Worm (Caenorhabditis elegans): ENCODE results near the gene C34F11.8.
"Not testable (repeated sequence)": the region's sequence is repeated elsewhere in the genome, so short reads cannot be mapped to it uniquely, and the experiment has no call there.

Gene C34F11.8

DNA sequence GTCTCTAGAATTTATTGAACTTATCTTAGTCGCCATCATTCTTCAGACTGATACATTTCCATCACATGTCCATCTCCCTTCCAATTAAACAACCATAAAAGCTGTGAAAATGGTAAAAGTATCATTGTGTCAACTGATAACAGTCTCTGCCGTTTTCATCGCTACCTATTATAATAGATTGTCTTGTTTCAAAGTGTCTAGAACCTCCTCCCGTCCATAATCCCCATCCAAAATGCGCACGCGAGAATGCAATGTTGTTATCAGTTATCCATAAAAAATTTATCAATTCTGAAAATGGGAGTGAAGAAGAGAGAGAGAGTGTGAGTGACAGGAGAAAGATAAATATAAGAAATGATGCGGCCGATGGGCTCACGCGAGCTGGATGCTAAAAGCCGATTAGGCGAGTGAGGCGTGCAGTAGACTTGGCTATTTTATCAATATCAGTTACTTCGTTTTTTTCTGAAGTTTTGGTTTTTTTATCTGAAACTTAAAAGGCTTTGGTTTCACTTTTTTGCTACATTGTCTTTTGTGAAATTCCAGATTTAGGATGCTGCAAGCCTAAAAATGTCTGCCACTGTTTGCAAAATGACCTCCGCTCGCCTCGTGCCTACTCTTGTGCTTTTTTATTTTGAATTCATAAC lies 8.7 kb downstream of the C34F11.8 start (continued):
- TF ChIP-seq pbrm-1 (GFP tag; IDR thresholded peaks at IDR 0.05) (no peak), ets-4 (GFP tag; optimal IDR thresholded peaks at IDR 0.05) (peak; percentile 39), nhr-80 (tag; optimal IDR thresholded peaks at IDR 0.05) (peak; percentile 96), B0261.1 (tag; optimal IDR thresholded peaks at IDR 0.05) (no peak), cebp-2 (GFP tag; IDR thresholded peaks at IDR 0.05) (no peak)

DNA sequence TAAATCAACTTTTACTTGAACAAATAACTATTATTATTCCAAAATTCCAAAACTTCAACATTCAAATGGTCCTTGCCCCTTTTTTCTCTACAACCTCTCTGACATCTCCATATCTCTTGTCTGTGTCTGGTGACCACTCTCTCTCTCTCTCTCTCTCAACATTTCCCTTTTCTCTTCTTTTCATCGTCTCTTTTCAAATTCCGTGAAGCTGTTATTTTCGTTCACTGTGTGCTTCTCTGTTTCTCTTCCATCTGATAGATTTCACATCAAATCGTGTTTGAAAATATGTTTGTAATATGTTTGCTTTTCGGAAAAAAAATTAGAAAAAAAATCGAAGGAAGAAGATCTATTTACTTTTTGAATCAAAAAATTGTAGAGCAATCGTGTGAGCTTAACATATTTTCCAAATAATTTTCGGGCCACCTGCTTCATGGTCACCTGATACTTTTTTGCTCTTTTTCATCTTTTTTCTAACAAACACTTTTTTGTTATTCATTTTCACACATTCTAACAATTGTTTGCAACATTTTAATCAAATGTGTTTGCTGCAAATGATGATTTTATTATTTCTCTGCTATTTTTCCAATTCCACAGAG lies 9.7 kb downstream of the C34F11.8 start:
- TF ChIP-seq hmg-1.2 (GFP tag; IDR thresholded peaks at IDR 0.05) (peak; percentile 39; the same call in 1 of the 2 replicates), attf-5 (GFP tag; optimal IDR thresholded peaks at IDR 0.05) (peak; percentile 12), ZK185.1 (tag; optimal IDR thresholded peaks at IDR 0.05; ENCODE audit: poor library complexity, severe bottlenecking) (peak; percentile 0), dpl-1 (GFP tag; optimal IDR thresholded peaks at IDR 0.05) (no peak)

DNA sequence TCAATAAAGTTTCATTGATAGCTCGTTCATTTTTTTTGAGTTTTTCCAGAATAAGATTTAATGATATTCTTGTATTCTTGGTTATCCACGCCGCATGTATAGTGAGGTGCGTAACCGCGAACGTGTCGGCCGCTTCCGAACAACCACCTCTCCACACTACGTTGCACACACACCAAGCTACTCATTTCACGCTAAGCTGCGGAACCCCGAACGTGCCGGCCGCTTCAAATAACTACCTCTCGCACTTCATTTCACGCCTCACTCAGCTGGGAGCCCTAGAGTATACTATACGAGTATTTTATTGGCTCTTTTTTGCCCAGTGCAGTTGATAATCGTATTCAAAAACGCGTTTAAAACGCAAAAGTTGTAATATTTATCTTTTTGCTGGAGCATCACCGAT lies 10.6 kb downstream of the C34F11.8 start:
- TF ChIP-seq lsl-1 (GFP tag; optimal IDR thresholded peaks at IDR 0.05) (peak; percentile 8), hmg-1.2 (GFP tag; IDR thresholded peaks at IDR 0.05) (peak; percentile 68), snpc-3.4 (tag; optimal IDR thresholded peaks at IDR 0.05) (peak; percentile 66), snpc-1.1 (tag; optimal IDR thresholded peaks at IDR 0.05; ENCODE audit: insufficient read depth) (peak; percentile 87), snpc-4 (tag; optimal IDR thresholded peaks at IDR 0.05) (peak; percentile 37 to 95 (median 80))
- TF ChIP-seq snpc-4 (GFP tag; optimal IDR thresholded peaks at IDR 0.05): not testable (repeated sequence)

DNA sequence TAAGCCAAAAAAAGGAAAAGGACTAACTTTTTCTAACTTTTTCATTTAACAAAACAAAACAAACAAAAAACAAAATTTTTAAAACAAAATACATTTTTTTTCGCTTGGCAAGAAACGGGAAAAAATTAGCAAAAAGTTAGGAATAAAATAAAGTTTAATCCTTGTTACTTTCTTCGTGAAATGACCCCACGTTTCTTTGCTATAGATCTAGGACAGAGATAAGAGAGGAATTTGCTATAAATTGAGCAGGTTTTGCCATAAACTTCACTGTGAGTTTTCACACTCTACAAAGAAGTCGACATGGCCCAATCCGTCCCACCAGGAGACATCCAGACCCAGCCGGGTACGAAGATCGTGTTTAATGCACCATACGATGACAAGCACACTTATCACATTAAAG lies 11.3 kb downstream of the C34F11.8 start, which contains the start of gene msp-50:
msp-50 (plus strand) TSS at position 301 of the 400 bp plus-strand sequence.
- TF ChIP-seq madf-10 (tag; optimal IDR thresholded peaks at IDR 0.05): no peak
- TF ChIP-seq bed-1 (GFP tag; IDR thresholded peaks at IDR 0.05): no peak
- TF ChIP-seq ztf-22 (GFP tag; optimal IDR thresholded peaks at IDR 0.05): no peak
- TF ChIP-seq hmg-1.2 (GFP tag; IDR thresholded peaks at IDR 0.05): no peak
- no peak for TF ChIP-seq ccch-3 (GFP tag; optimal IDR thresholded peaks at IDR 0.05)
- TF ChIP-seq hlh-26 (GFP tag; conservative IDR thresholded peaks at IDR 0.05): no peak
- no peak for TF ChIP-seq nfya-1 (tag; optimal IDR thresholded peaks at IDR 0.05; ENCODE audit: borderline replicate concordance, insufficient read depth)
- TF ChIP-seq ceh-79 (tag; optimal IDR thresholded peaks at IDR 0.05): no peak
- no peak for TF ChIP-seq dpl-1 (GFP tag; optimal IDR thresholded peaks at IDR 0.05)
- TF ChIP-seq snpc-1.1 (tag; optimal IDR thresholded peaks at IDR 0.05; ENCODE audit: insufficient read depth): no peak
- no peak for TF ChIP-seq hsf-1 (GFP tag; IDR thresholded peaks at IDR 0.05)
- TF ChIP-seq unc-62 (GFP tag; optimal IDR thresholded peaks at IDR 0.05): no peak
- no peak for TF ChIP-seq B0035.1 (tag; optimal IDR thresholded peaks at IDR 0.05)
- TF ChIP-seq Y95B8A.8 (GFP tag; IDR thresholded peaks at IDR 0.05): no peak
- no peak for TF ChIP-seq attf-6 (GFP tag; IDR thresholded peaks at IDR 0.05)
- no peak for TF ChIP-seq egl-18 (GFP tag; IDR thresholded peaks at IDR 0.05)
- TF ChIP-seq repo-1 (tag; optimal IDR thresholded peaks at IDR 0.05): no peak
- TF ChIP-seq lin-35 (GFP tag; optimal IDR thresholded peaks at IDR 0.05): no peak
- TF ChIP-seq Y56A3A.18 (GFP tag; IDR thresholded peaks at IDR 0.05): no peak

DNA sequence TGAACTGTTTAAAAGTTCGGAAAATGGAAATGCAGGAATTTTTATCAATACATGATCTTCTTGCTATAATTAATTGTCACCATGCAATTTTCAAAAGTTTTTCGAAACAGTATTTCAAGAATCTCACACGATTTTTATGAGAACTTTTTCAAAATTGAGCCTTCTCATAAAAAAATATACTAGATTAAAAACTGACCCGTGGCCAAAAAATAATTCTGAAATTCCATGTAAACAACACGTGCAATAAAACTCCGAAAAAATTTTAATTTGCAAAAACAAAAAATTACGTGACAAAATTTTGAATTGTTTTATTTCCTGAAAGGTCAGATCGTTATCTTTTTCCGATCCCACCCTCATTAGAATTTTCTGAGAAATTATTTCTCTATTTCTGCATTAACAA lies 15.3 kb downstream of the C34F11.8 start, which contains the start of gene C34F11.5:
C34F11.5 (plus strand) TSS at position 301 of the 400 bp plus-strand sequence.
- no peak for TF ChIP-seq tbp1 (GFP tag; optimal IDR thresholded peaks at IDR 0.05)
- TF ChIP-seq F57A8.1 (GFP tag; optimal IDR thresholded peaks at IDR 0.05): no peak
- TF ChIP-seq madf-10 (tag; optimal IDR thresholded peaks at IDR 0.05): no peak
- TF ChIP-seq B0035.1 (tag; optimal IDR thresholded peaks at IDR 0.05): no peak
- TF ChIP-seq gei-17 (GFP tag; optimal IDR thresholded peaks at IDR 0.05): no peak
- TF ChIP-seq F57C9.4 (tag; optimal IDR thresholded peaks at IDR 0.05): no peak
